Worm (Caenorhabditis elegans) whole organism, young adult: ENCODE data around the gene toc-1.

ENCODE experiments used
- B0019.2 ChIP-seq: fragments of 200-800 bp; sonication (Bioruptor generic); conservative IDR thresholded peaks from 2 replicates; pipeline ENCODE4 v1.3.6; 2022; ENCODE audit warnings: missing genetic modification reagents, missing genetic modification characterization, missing compliant biosample characterization
- B0261.1 ChIP-seq: sonication (generic microtip); optimal IDR thresholded peaks from 2 replicates; lab custom pipeline; 2016; ENCODE audit warnings: mild to moderate bottlenecking, missing genetic modification characterization, moderate library complexity, missing compliant biosample characterization
- B0336.3 ChIP-seq: fragments of 200-800 bp; sonication (Bioruptor generic); IDR thresholded peaks from 2 replicates; pipeline ENCODE4 v1.3.6; 2022; ENCODE audit warnings: missing genetic modification characterization, missing compliant biosample characterization
- F10E7.11 ChIP-seq: sonication (generic microtip); optimal IDR thresholded peaks from 2 replicates; lab custom pipeline; 2017; ENCODE audit warnings: mild to moderate bottlenecking, missing genetic modification characterization, moderate library complexity, missing compliant biosample characterization
- F22D6.2 ChIP-seq: sonication (generic microtip); optimal IDR thresholded peaks from 2 replicates; lab custom pipeline; 2016; ENCODE audit warnings: mild to moderate bottlenecking, missing genetic modification characterization, missing compliant biosample characterization
- F33H1.4 ChIP-seq: fragments of 200-800 bp; sonication (Bioruptor generic); IDR thresholded peaks from 2 replicates; pipeline ENCODE4 v1.3.6; 2022; ENCODE audit warnings: missing genetic modification reagents, missing genetic modification characterization, missing compliant biosample characterization
- F37B4.10 ChIP-seq: fragments of 200-800 bp; sonication (Bioruptor generic); IDR thresholded peaks from 2 replicates; pipeline ENCODE4 v1.3.6; 2022; ENCODE audit warnings: missing genetic modification characterization, missing compliant biosample characterization
- F39B2.1 ChIP-seq: fragments of 200-800 bp; sonication (Bioruptor generic); IDR thresholded peaks from 2 replicates; pipeline ENCODE4 v1.3.6; 2022; ENCODE audit warnings: missing genetic modification reagents, missing genetic modification characterization, missing compliant biosample characterization
- F55B11.4 ChIP-seq: sonication (generic microtip); optimal IDR thresholded peaks from 2 replicates; lab custom pipeline; 2016; ENCODE audit warnings: missing compliant biosample characterization, missing genetic modification characterization, borderline replicate concordance; ENCODE audit not compliant: insufficient read depth
- K11D2.4 ChIP-seq: fragments of 200-800 bp; sonication (Bioruptor generic); IDR thresholded peaks from 2 replicates; pipeline ENCODE4 v1.3.6; 2022; ENCODE audit warnings: missing genetic modification reagents, missing genetic modification characterization, missing compliant biosample characterization
- Y53G8AR.9 ChIP-seq: fragments of 200-800 bp; sonication (Bioruptor generic); conservative IDR thresholded peaks from 2 replicates; pipeline ENCODE4 v1.3.6; 2022; ENCODE audit warnings: missing genetic modification reagents, missing genetic modification characterization, missing compliant biosample characterization
- Y67H2A.10 ChIP-seq: fragments of 200-800 bp; sonication (Bioruptor generic); conservative IDR thresholded peaks from 2 replicates; pipeline ENCODE4 v1.3.6; 2022; ENCODE audit warnings: missing genetic modification reagents, missing genetic modification characterization, missing compliant biosample characterization
- Y79H2A.3 ChIP-seq: fragments of 200-800 bp; sonication (Bioruptor generic); conservative IDR thresholded peaks from 2 replicates; pipeline ENCODE4 v1.3.6; 2022; ENCODE audit warnings: missing genetic modification reagents, missing genetic modification characterization, missing compliant biosample characterization
- ZK185.1 ChIP-seq: sonication (generic microtip); optimal IDR thresholded peaks from 2 replicates; lab custom pipeline; 2016; ENCODE audit warnings: mild to moderate bottlenecking, missing genetic modification characterization, missing compliant biosample characterization; ENCODE audit not compliant: poor library complexity, severe bottlenecking
- ama-1 ChIP-seq, 3 experiments: fragments of 150-350 bp in 1 of 3; sonication (generic microtip) in 2 of 3; optimal IDR thresholded peaks; 2 replicates each; lab custom pipeline; 2014 to 2018; ENCODE audit warnings: missing biosample characterization in 2 of 3, missing genetic modification characterization in 2 of 3, missing genetic modification reagents in 2 of 3
- aptf-2 ChIP-seq: fragments of 200-800 bp; sonication (Bioruptor generic); conservative IDR thresholded peaks from 2 replicates; pipeline ENCODE4 v1.3.6; 2022; ENCODE audit warnings: missing genetic modification reagents, missing genetic modification characterization, missing compliant biosample characterization
- attf-3 ChIP-seq: fragments of 200-800 bp; sonication (Bioruptor generic); conservative IDR thresholded peaks from 2 replicates; pipeline ENCODE4 v1.3.6; 2022; ENCODE audit warnings: missing genetic modification reagents, missing genetic modification characterization, missing compliant biosample characterization
- attf-6 ChIP-seq: fragments of 200-800 bp; sonication (Bioruptor generic); IDR thresholded peaks from 2 replicates; pipeline ENCODE4 v1.3.6; 2022; ENCODE audit warnings: missing genetic modification reagents, missing genetic modification characterization, missing compliant biosample characterization
- ccch-3 ChIP-seq: fragments of 200-800 bp; sonication (Bioruptor generic); optimal IDR thresholded peaks from 2 replicates; lab custom pipeline; 2018; ENCODE audit warnings: mild to moderate bottlenecking, missing genetic modification characterization, missing compliant biosample characterization
- ceh-100 ChIP-seq: fragments of 200-800 bp; sonication (Bioruptor generic); IDR thresholded peaks from 2 replicates; pipeline ENCODE4 v1.3.6; 2022; ENCODE audit warnings: missing genetic modification reagents, missing genetic modification characterization, missing compliant biosample characterization
- ceh-40 ChIP-seq: fragments of 200-800 bp; sonication (Bioruptor generic); IDR thresholded peaks from 2 replicates; pipeline ENCODE4 v1.3.6; 2022; ENCODE audit warnings: missing genetic modification characterization, missing compliant biosample characterization
- ceh-58 ChIP-seq: fragments of 200-800 bp; sonication (Bioruptor generic); IDR thresholded peaks from 2 replicates; pipeline ENCODE4 v1.3.6; 2022; ENCODE audit warnings: missing genetic modification characterization, missing compliant biosample characterization
- dox-1 ChIP-seq: fragments of 200-800 bp; sonication (Bioruptor generic); IDR thresholded peaks from 2 replicates; pipeline ENCODE4 v1.3.6; 2022; ENCODE audit warnings: missing genetic modification reagents, missing genetic modification characterization, missing compliant biosample characterization
- fkh-3 ChIP-seq: sonication (generic microtip); optimal IDR thresholded peaks from 2 replicates; lab custom pipeline; 2016; ENCODE audit warnings: mild to moderate bottlenecking, missing genetic modification characterization, missing compliant biosample characterization
- him-1 ChIP-seq: sonication (generic microtip); optimal IDR thresholded peaks from 2 replicates; lab custom pipeline; 2016; ENCODE audit warnings: missing genotype, missing genetic modification reagents, missing genetic modification characterization, missing compliant biosample characterization
- hmg-1.2 ChIP-seq: fragments of 200-800 bp; sonication (Bioruptor generic); IDR thresholded peaks from 2 replicates; pipeline ENCODE4 v1.3.6; 2022; ENCODE audit warnings: missing genetic modification reagents, missing genetic modification characterization, missing compliant biosample characterization
- hrde-1 ChIP-seq: sonication (generic microtip); optimal IDR thresholded peaks from 2 replicates; lab custom pipeline; 2016; ENCODE audit warnings: missing genetic modification characterization, mild to moderate bottlenecking, missing compliant biosample characterization, moderate library complexity, missing genotype, missing genetic modification reagents, borderline replicate concordance
- let-526 ChIP-seq: fragments of 200-800 bp; sonication (Bioruptor generic); IDR thresholded peaks from 2 replicates; pipeline ENCODE4 v1.3.6; 2022; ENCODE audit warnings: missing genetic modification reagents, missing genetic modification characterization, missing compliant biosample characterization
- let-607 ChIP-seq, 2 experiments: fragments of 200-800 bp in 1 of 2; sonication (Bioruptor generic) in 1 of 2; sonication (generic microtip) in 1 of 2; optimal IDR thresholded peaks; 2 replicates each; lab custom pipeline; 2016 to 2018; ENCODE audit warnings: mild to moderate bottlenecking in 2 of 2, missing compliant biosample characterization in 2 of 2, missing genetic modification characterization in 2 of 2, moderate library complexity in 2 of 2, missing genotype in 1 of 2
- lsy-27 ChIP-seq: sonication (generic microtip); optimal IDR thresholded peaks from 2 replicates; lab custom pipeline; 2017; ENCODE audit warnings: missing genetic modification characterization, mild to moderate bottlenecking, missing compliant biosample characterization, antibody characterized with exemption, missing genotype, borderline replicate concordance; ENCODE audit not compliant: insufficient read depth
- madf-3 ChIP-seq: fragments of 200-800 bp; sonication (Bioruptor generic); IDR thresholded peaks from 2 replicates; pipeline ENCODE4 v1.3.6; 2022; ENCODE audit warnings: missing genetic modification reagents, missing genetic modification characterization, missing compliant biosample characterization
- madf-6 ChIP-seq: fragments of 200-800 bp; sonication (Bioruptor generic); IDR thresholded peaks from 2 replicates; pipeline ENCODE4 v1.3.6; 2022; ENCODE audit warnings: missing genetic modification reagents, missing genetic modification characterization, missing compliant biosample characterization
- mxl-1 ChIP-seq: sonication (generic microtip); optimal IDR thresholded peaks from 2 replicates; lab custom pipeline; 2016; ENCODE audit warnings: missing genetic modification characterization, missing compliant biosample characterization
- nfyb-1 ChIP-seq: fragments of 200-800 bp; sonication (Bioruptor generic); IDR thresholded peaks from 2 replicates; pipeline ENCODE4 v1.3.6; 2022; ENCODE audit warnings: missing genetic modification reagents, missing genetic modification characterization, missing compliant biosample characterization
- pbrm-1 ChIP-seq: fragments of 200-800 bp; sonication (Bioruptor generic); IDR thresholded peaks from 2 replicates; pipeline ENCODE4 v1.3.6; 2022; ENCODE audit warnings: missing genetic modification reagents, missing genetic modification characterization, missing compliant biosample characterization
- pha-4 ChIP-seq: fragments of 150-350 bp; sonication (generic microtip); optimal IDR thresholded peaks from 2 replicates; lab custom pipeline; 2014; ENCODE audit warnings: missing biosample characterization, missing genetic modification reagents, missing genetic modification characterization
- sdz-38 ChIP-seq: sonication (generic microtip); optimal IDR thresholded peaks from 2 replicates; lab custom pipeline; 2016; ENCODE audit warnings: missing genotype, missing genetic modification characterization, missing compliant biosample characterization
- sea-2 ChIP-seq: fragments of 200-800 bp; sonication (Bioruptor generic); IDR thresholded peaks from 2 replicates; pipeline ENCODE4 v1.3.6; 2022; ENCODE audit warnings: missing genetic modification characterization, missing compliant biosample characterization
- snpc-4 ChIP-seq, 5 experiments: fragments of 150-350 bp in 1 of 5; sonication (generic microtip) in 4 of 5; optimal IDR thresholded peaks; 2 replicates each; lab custom pipeline; 2014 to 2018; ENCODE audit warnings: missing genetic modification characterization in 5 of 5, missing biosample characterization in 3 of 5, antibody characterized with exemption in 2 of 5, mild to moderate bottlenecking in 2 of 5, missing compliant biosample characterization in 2 of 5, missing genotype in 2 of 5, moderate library complexity in 2 of 5, missing genetic modification reagents in 1 of 5
- unc-62 ChIP-seq: fragments of 150-350 bp; optimal IDR thresholded peaks from 2 replicates; lab custom pipeline; 2014; ENCODE audit warnings: missing biosample characterization, missing genetic modification reagents, missing genetic modification characterization
- ztf-18 ChIP-seq: sonication (generic microtip); optimal IDR thresholded peaks from 2 replicates; lab custom pipeline; 2016; ENCODE audit warnings: missing genotype, mild to moderate bottlenecking, missing genetic modification characterization, missing compliant biosample characterization
- ztf-22 ChIP-seq: fragments of 200-800 bp; sonication (Bioruptor generic); optimal IDR thresholded peaks from 2 replicates; lab custom pipeline; 2018; ENCODE audit warnings: mild to moderate bottlenecking, missing genetic modification characterization, moderate library complexity, missing compliant biosample characterization
- ztf-3 ChIP-seq: fragments of 200-800 bp; sonication (Bioruptor generic); optimal IDR thresholded peaks from 2 replicates; lab custom pipeline; 2018; ENCODE audit warnings: mild to moderate bottlenecking, missing genetic modification characterization, missing compliant biosample characterization

toc-1 gene

ce11 chrIII:5229511-5230250, 45.4 kb upstream of the toc-1 start:
- TF ChIP-seq ZK185.1 (tag; lab: Kevin White, UChicago), result peak; percentile 4
- TF ChIP-seq ztf-3, result no peak
- no peak for TF ChIP-seq B0336.3
- 0 out of 2 replicates have a peak, but pooled peaks have one; percentile 28 for TF ChIP-seq madf-3 (GFP tag; lab: Robert Waterston, UW)
- no peak for TF ChIP-seq ztf-18 (tag; lab: Kevin White, UChicago)
- 0 out of 2 replicates have a peak, but pooled peaks have one; percentile 27 for TF ChIP-seq F37B4.10 (GFP tag; lab: Robert Waterston, UW)
- TF ChIP-seq Y53G8AR.9, result peak; percentile 34; the same call in 1 of the 2 replicates
- no peak for TF ChIP-seq hrde-1 (tag; lab: Kevin White, UChicago)
- 0 out of 2 replicates have a peak, but pooled peaks have one; percentile 60 for TF ChIP-seq ceh-58 (GFP tag; lab: Robert Waterston, UW)

- TF ChIP-seq hrde-1 (tag; lab: Kevin White, UChicago), result peak; percentile 84
- no peak for TF ChIP-seq attf-3 (GFP tag; lab: Robert Waterston, UW)
- TF ChIP-seq ceh-100 (GFP tag; lab: Robert Waterston, UW), result peak; percentile 56
- no peak for TF ChIP-seq F55B11.4 (tag; lab: Kevin White, UChicago)
- peak; percentile 64; the same call in 1 of the 2 replicates for TF ChIP-seq F39B2.1 (GFP tag; lab: Robert Waterston, UW)
- TF ChIP-seq B0019.2 (GFP tag; lab: Robert Waterston, UW), result no peak
- peak; percentile 95 for TF ChIP-seq fkh-3 (tag; lab: Kevin White, UChicago)
- TF ChIP-seq ccch-3 (GFP tag; lab: Kevin White, UChicago), result no peak
- peak; percentile 68; the same call in 1 of the 2 replicates for TF ChIP-seq pbrm-1
- TF ChIP-seq K11D2.4 (GFP tag; lab: Robert Waterston, UW), result no peak
- no peak for TF ChIP-seq ceh-40 (GFP tag; lab: Robert Waterston, UW)
- no peak for TF ChIP-seq mxl-1 (tag; lab: Kevin White, UChicago)
- peak; percentile 91 for TF ChIP-seq nfyb-1 (GFP tag; lab: Robert Waterston, UW)
- no peak for TF ChIP-seq Y67H2A.10 (GFP tag; lab: Robert Waterston, UW)
- TF ChIP-seq let-526 (GFP tag; lab: Robert Waterston, UW), result peak; percentile 78
- no peak for TF ChIP-seq sea-2 (GFP tag; lab: Robert Waterston, UW)
- peak; percentile 22 for TF ChIP-seq B0261.1 (tag; lab: Kevin White, UChicago)
- TF ChIP-seq B0336.3, result peak; percentile 96
- peak; percentile 59 for TF ChIP-seq dox-1 (GFP tag; lab: Robert Waterston, UW)
- no peak for TF ChIP-seq F22D6.2 (tag; lab: Kevin White, UChicago)
- 0 out of 2 replicates have a peak, but pooled peaks have one; percentile 34 for TF ChIP-seq Y79H2A.3 (GFP tag; lab: Robert Waterston, UW)
- peak; percentile 3 for TF ChIP-seq him-1 (tag; lab: Kevin White, UChicago)
- no peak for TF ChIP-seq snpc-4 (GFP tag; optimal IDR thresholded peaks at IDR 0.05; lab: Kevin White, UChicago)
- TF ChIP-seq snpc-4 (tag; optimal IDR thresholded peaks at IDR 0.05; lab: Kevin White, UChicago), result peak in 2 of 4 experiments; percentile 28 to 48
- peak; percentile 44; the same call in 1 of the 2 replicates for TF ChIP-seq hmg-1.2
- no peak for TF ChIP-seq lsy-27
- peak; percentile 91 for TF ChIP-seq ama-1 (optimal IDR thresholded peaks at IDR 0.05; lab: Kevin White, UChicago)
- TF ChIP-seq ama-1 (GFP tag; optimal IDR thresholded peaks at IDR 0.05; lab: Kevin White, UChicago), result peak; percentile 56 to 61
- peak; percentile 84 for TF ChIP-seq madf-6 (GFP tag; lab: Robert Waterston, UW)
- no peak for TF ChIP-seq sdz-38 (tag; lab: Kevin White, UChicago)
- peak; percentile 83 for TF ChIP-seq F10E7.11 (tag; lab: Kevin White, UChicago)
- TF ChIP-seq unc-62 (GFP tag; lab: Kevin White, UChicago), result no peak
- no peak for TF ChIP-seq pha-4
- peak; percentile 75; the same call in 1 of the 2 replicates for TF ChIP-seq attf-6 (GFP tag; lab: Robert Waterston, UW)
- no peak for TF ChIP-seq ztf-22 (GFP tag; lab: Kevin White, UChicago)
- peak; percentile 27; the same call in 1 of the 2 replicates for TF ChIP-seq F33H1.4 (GFP tag; lab: Robert Waterston, UW)
- no peak for TF ChIP-seq aptf-2 (GFP tag; lab: Robert Waterston, UW)
- TF ChIP-seq F37B4.10 (GFP tag; lab: Robert Waterston, UW), result no peak
- TF ChIP-seq let-607 (tag; optimal IDR thresholded peaks at IDR 0.05; lab: Kevin White, UChicago), result peak; percentile 46 to 51
Measured at ce11 chrIII:5230415-5230814, 44.6 kb upstream of the toc-1 start, which contains the start of gene prmt-5. TSS of gene prmt-5 (plus strand) at chrIII:5230555.
